Worm (Caenorhabditis elegans): Measurements from ENCODE around the gene ptd-2.

The ptd-2 gene

ce11 chrV:9243171-9243996 lies 6.6 kb upstream of the ptd-2 start, which contains the start of gene glo-4 (continued):
- peak; percentile 52 for TF ChIP-seq nhr-48 (tag; optimal IDR thresholded peaks at IDR 0.05)
- TF ChIP-seq egl-43 (GFP tag; IDR thresholded peaks at IDR 0.05) = no peak
- no peak for TF ChIP-seq ama-1 (optimal IDR thresholded peaks at IDR 0.05)
- no peak for TF ChIP-seq tag-97 (GFP tag; IDR thresholded peaks at IDR 0.05)
- TF ChIP-seq nhr-11 (tag; optimal IDR thresholded peaks at IDR 0.05) = peak; percentile 40

ce11 chrV:9246260-9246659 lies 3.8 kb upstream of the ptd-2 start, which contains the start of gene aat-2:
Gene aat-2, minus strand, starts transcription at chrV:9246360.
- TF ChIP-seq mes-2 (tag; optimal IDR thresholded peaks at IDR 0.05; ENCODE audit: poor library complexity, severe bottlenecking) (no peak), dmd-9 (GFP tag; IDR thresholded peaks at IDR 0.05) (no peak), unc-62 (GFP tag; optimal IDR thresholded peaks at IDR 0.05 in 1 of 2) (peak in 1 of 2 experiments; percentile 30), unc-62 (tag; optimal IDR thresholded peaks at IDR 0.05) (no peak), zip-2 (tag; optimal IDR thresholded peaks at IDR 0.05) (no peak)

ce11 chrV:9247416-9247815 lies 2.6 kb upstream of the ptd-2 start:
- TF ChIP-seq hmg-1.1 (GFP tag; IDR thresholded peaks at IDR 0.05) (peak; percentile 47; the same call in 1 of the 2 replicates), daf-8 (GFP tag; IDR thresholded peaks at IDR 0.05) (no peak), attf-4 (tag; optimal IDR thresholded peaks at IDR 0.05) (no peak), snpc-1.2 (GFP tag; IDR thresholded peaks at IDR 0.05) (no peak), mdl-1 (tag; optimal IDR thresholded peaks at IDR 0.05) (peak in 1 of 2 experiments; percentile 25), ceh-20 (GFP tag; IDR thresholded peaks at IDR 0.05) (0 out of 2 replicates have a peak, but pooled peaks have one; percentile 19), gei-8 (GFP tag; optimal IDR thresholded peaks at IDR 0.05) (no peak), hlh-30 (tag; optimal IDR thresholded peaks at IDR 0.05; ENCODE audit: insufficient read depth) (peak; percentile 52), lsy-2 (tag; optimal IDR thresholded peaks at IDR 0.05) (peak in 1 of 2 experiments; percentile 28), ceh-62 (tag; optimal IDR thresholded peaks at IDR 0.05) (no peak), hlh-11 (tag; optimal IDR thresholded peaks at IDR 0.05) (peak; percentile 52), unc-62 (GFP tag; optimal IDR thresholded peaks at IDR 0.05 in 1 of 2) (peak in 1 of 2 experiments; percentile 83), unc-62 (tag; optimal IDR thresholded peaks at IDR 0.05) (no peak), aha-1 (tag) (peak; percentile 11)

- peak; percentile 39 for TF ChIP-seq aha-1 (tag)
- no peak for TF ChIP-seq ZK337.2 (GFP tag; IDR thresholded peaks at IDR 0.05)
Observed at ce11 chrV:9249206-9249605, 826 bp upstream of the ptd-2 start, which contains the start of gene str-94. Gene str-94, minus strand, starts transcription at chrV:9249306.

- TF ChIP-seq nhr-111 (GFP tag; optimal IDR thresholded peaks at IDR 0.05) (no peak), nhr-28 (tag; optimal IDR thresholded peaks at IDR 0.05) (peak; percentile 52), dve-1 (tag; optimal IDR thresholded peaks at IDR 0.05; ENCODE audit: insufficient read depth) (peak; percentile 57), hlh-11 (tag; optimal IDR thresholded peaks at IDR 0.05) (peak; percentile 48), lsy-2 (tag; optimal IDR thresholded peaks at IDR 0.05) (peak in 1 of 2 experiments; percentile 26), hif-1 (tag; optimal IDR thresholded peaks at IDR 0.05) (peak in 1 of 2 experiments; percentile 16), daf-16 (GFP tag; optimal IDR thresholded peaks at IDR 0.05) (no peak), daf-16 (tag; optimal IDR thresholded peaks at IDR 0.05) (peak; percentile 91), php-3 (GFP tag; IDR thresholded peaks at IDR 0.05) (peak; percentile 81), unc-62 (GFP tag; optimal IDR thresholded peaks at IDR 0.05 in 1 of 2) (no peak), unc-62 (tag; optimal IDR thresholded peaks at IDR 0.05) (no peak), pqm-1 (tag; optimal IDR thresholded peaks at IDR 0.05) (peak; percentile 82), set-16 (GFP tag; IDR thresholded peaks at IDR 0.05) (no peak), mdt-29 (GFP tag; IDR thresholded peaks at IDR 0.05) (no peak), ztf-7 (tag; optimal IDR thresholded peaks at IDR 0.05) (peak; percentile 6), nhr-48 (tag; optimal IDR thresholded peaks at IDR 0.05) (peak; percentile 41)
Observed at ce11 chrV:9254012-9254696, 4.1 kb downstream of the ptd-2 start, which contains the start of gene F07C3.9. Gene F07C3.9, minus strand, starts transcription at chrV:9254646.

Measured in whole organism, L4 larva.